Worm (Caenorhabditis elegans): Measurements from ENCODE around the gene isy-1.

The isy-1 gene

DNA sequence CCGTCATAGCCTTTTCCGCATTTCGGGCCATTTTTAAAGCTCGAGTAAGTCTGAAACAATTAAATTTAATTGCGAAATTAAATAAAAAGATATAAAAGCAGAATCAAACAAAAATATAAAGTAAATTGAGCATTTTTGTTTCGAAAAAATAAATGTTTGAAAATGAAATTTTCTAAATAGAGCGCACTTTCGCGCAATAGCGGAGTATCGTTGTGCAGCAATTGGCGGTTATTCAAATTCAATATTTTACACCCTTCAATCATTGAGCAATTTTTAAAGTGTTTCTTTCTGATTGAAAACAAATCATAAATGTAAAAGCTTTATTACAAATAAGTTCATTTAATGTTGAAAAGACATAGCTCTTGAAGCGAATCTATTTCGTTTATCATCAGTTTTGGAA is at the start of gene isy-1:
Gene isy-1 (minus strand): TSS at position 50 of the 400 bp plus-strand sequence.
- TF ChIP-seq lin-35 (GFP tag; optimal IDR thresholded peaks at IDR 0.05) (peak in 1 of 3 experiments; percentile 84), F39B2.1 (GFP tag; IDR thresholded peaks at IDR 0.05) (no peak), attf-3 (GFP tag; conservative IDR thresholded peaks at IDR 0.05) (peak; percentile 92), lsl-1 (GFP tag; optimal IDR thresholded peaks at IDR 0.05) (no peak), attf-5 (GFP tag; optimal IDR thresholded peaks at IDR 0.05) (peak; percentile 85), him-1 (tag; optimal IDR thresholded peaks at IDR 0.05) (peak; percentile 13), mcd-1 (GFP tag; IDR thresholded peaks at IDR 0.05) (peak; percentile 79; the same call in 1 of the 2 replicates), snpc-4 (GFP tag; optimal IDR thresholded peaks at IDR 0.05) (no peak), snpc-4 (tag; optimal IDR thresholded peaks at IDR 0.05) (peak in 1 of 4 experiments; percentile 53), efl-1 (GFP tag; optimal IDR thresholded peaks at IDR 0.05) (peak; percentile 81), dpl-1 (GFP tag; optimal IDR thresholded peaks at IDR 0.05) (peak; percentile 56), lin-54 (GFP tag; optimal IDR thresholded peaks at IDR 0.05) (peak; percentile 93), Y53F4B.3 (GFP tag; IDR thresholded peaks at IDR 0.05) (no peak), F23B12.7 (tag; optimal IDR thresholded peaks at IDR 0.05; ENCODE audit: insufficient read depth) (peak; percentile 50)

DNA sequence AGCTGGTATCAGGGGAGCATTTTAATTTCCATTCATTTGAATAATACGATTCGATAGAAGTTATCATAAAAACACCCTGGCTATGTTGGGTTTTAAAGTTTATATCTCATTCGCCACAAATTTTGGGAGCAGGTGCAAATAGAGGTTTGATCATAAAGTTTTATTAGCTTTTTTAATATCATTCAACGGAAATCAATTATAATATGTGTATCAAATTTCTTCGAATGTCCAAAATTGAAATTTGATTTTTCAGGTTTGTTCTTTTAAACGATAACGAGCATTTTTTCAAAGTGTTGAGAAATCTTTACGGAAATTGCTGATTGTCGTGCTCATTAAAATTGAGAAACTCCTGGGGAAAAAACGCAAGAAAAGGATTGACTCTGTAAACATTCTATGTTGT is 48.2 kb upstream of the isy-1 start, which contains the start of gene srh-74:
Gene srh-74 (minus strand): TSS at position 101 of the 400 bp plus-strand sequence.
- no peak for TF ChIP-seq attf-5 (GFP tag; optimal IDR thresholded peaks at IDR 0.05)
- no peak for TF ChIP-seq lsl-1 (GFP tag; optimal IDR thresholded peaks at IDR 0.05)
- TF ChIP-seq aptf-3 (GFP tag; IDR thresholded peaks at IDR 0.05) = no peak
- no peak for TF ChIP-seq ceh-79 (tag; optimal IDR thresholded peaks at IDR 0.05)
- TF ChIP-seq chd-7 (tag; optimal IDR thresholded peaks at IDR 0.05) = no peak
- no peak for TF ChIP-seq zim-3 (tag; optimal IDR thresholded peaks at IDR 0.05)
- TF ChIP-seq pbrm-1 (GFP tag; IDR thresholded peaks at IDR 0.05) = no peak
- no peak for TF ChIP-seq ztf-18 (tag; optimal IDR thresholded peaks at IDR 0.05)
- no peak for TF ChIP-seq bed-2 (GFP tag; IDR thresholded peaks at IDR 0.05)
- no peak for TF ChIP-seq lin-26 (GFP tag; IDR thresholded peaks at IDR 0.05)
- TF ChIP-seq sptf-2 (GFP tag; optimal IDR thresholded peaks at IDR 0.05) = no peak

DNA sequence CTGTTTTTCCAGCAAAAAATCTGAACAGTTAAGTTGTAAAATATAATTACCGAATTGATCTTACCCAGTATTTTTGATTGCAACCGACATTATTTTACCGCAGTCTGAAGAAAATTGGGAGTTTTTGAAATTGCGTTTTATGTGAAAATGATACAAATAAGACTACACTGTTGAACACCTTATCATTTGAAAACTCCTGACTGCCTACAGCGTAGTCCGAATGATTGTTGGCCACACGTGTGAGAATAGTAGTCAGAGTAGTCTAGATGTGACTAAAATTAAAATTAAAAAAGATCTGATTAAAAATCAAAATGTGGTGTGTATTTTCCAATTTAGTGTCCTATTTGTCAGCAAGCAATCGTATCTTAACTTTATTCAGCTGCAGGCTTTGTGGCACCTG is 46.2 kb upstream of the isy-1 start, which contains the start of gene dhs-18:
Gene dhs-18 (minus strand): TSS at position 104 of the 400 bp plus-strand sequence.
- TF ChIP-seq hrde-1 (tag; optimal IDR thresholded peaks at IDR 0.05; ENCODE audit: borderline replicate concordance) = no peak
- peak; percentile 14 for TF ChIP-seq nhr-80 (tag; optimal IDR thresholded peaks at IDR 0.05)
- no peak for TF ChIP-seq chd-7 (tag; optimal IDR thresholded peaks at IDR 0.05)
- no peak for TF ChIP-seq madf-6 (GFP tag; IDR thresholded peaks at IDR 0.05)
- no peak for TF ChIP-seq snpc-1.1 (tag; optimal IDR thresholded peaks at IDR 0.05; ENCODE audit: insufficient read depth)
- no peak for TF ChIP-seq madf-8 (GFP tag; conservative IDR thresholded peaks at IDR 0.05)
- TF ChIP-seq ama-1 (optimal IDR thresholded peaks at IDR 0.05) = no peak
- no peak for TF ChIP-seq ama-1 (GFP tag; optimal IDR thresholded peaks at IDR 0.05)

DNA sequence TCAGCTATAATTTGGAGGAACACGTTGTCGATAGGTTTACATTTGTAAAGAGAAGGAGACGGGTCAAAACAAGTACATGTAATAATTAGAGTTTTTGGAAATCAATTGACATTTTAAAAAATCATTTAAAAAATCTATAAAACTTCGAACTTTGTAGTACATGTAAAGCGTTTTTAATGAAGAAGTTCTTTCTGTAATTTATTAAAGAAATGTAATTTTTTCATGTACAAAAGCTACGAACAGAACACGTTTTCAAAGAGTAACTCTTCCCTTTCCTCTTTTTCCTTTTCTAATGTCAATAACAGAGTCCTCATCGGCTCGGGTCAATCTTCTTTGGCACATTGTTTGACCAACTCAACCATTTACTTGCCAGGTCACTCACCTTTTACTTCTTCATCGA is 43.3 kb upstream of the isy-1 start, which contains the start of gene C45B11.6:
Gene C45B11.6 (plus strand): TSS at position 301 of the 400 bp plus-strand sequence.
- TF ChIP-seq rcor-1 (GFP tag; IDR thresholded peaks at IDR 0.05) (no peak), lsl-1 (GFP tag; optimal IDR thresholded peaks at IDR 0.05) (no peak), pbrm-1 (GFP tag; IDR thresholded peaks at IDR 0.05) (no peak), nhr-90 (tag; optimal IDR thresholded peaks at IDR 0.05) (no peak), Y79H2A.3 (GFP tag; conservative IDR thresholded peaks at IDR 0.05) (no peak), C17E4.6 (GFP tag; IDR thresholded peaks at IDR 0.05) (no peak)

Measured in whole organism, young adult.